Worm (Caenorhabditis elegans): ENCODE results near the gene bath-19.

Gene bath-19

ce11 chrII:1995744-1996143 is 43.4 kb downstream of the bath-19 start:
- no peak for TF ChIP-seq nhr-2 (tag; optimal IDR thresholded peaks at IDR 0.05)
- no peak for TF ChIP-seq pha-4 (tag; optimal IDR thresholded peaks at IDR 0.05)
- TF ChIP-seq snpc-4 (tag; optimal IDR thresholded peaks at IDR 0.05) = no peak
- no peak for TF ChIP-seq flh-1 (GFP tag; optimal IDR thresholded peaks at IDR 0.05)
- TF ChIP-seq nhr-76 (tag; optimal IDR thresholded peaks at IDR 0.05) = no peak
- no peak for TF ChIP-seq elt-3 (tag; optimal IDR thresholded peaks at IDR 0.05)
- no peak for TF ChIP-seq ham-2 (GFP tag; optimal IDR thresholded peaks at IDR 0.05)
- no peak for TF ChIP-seq lsy-2 (tag; optimal IDR thresholded peaks at IDR 0.05)
- TF ChIP-seq nhr-12 (tag; optimal IDR thresholded peaks at IDR 0.05) = no peak
- TF ChIP-seq unc-120 (tag; optimal IDR thresholded peaks at IDR 0.05; ENCODE audit: poor library complexity, severe bottlenecking) = no peak
- no peak for TF ChIP-seq bed-3 (GFP tag; optimal IDR thresholded peaks at IDR 0.05)
- no peak for TF ChIP-seq sem-2 (GFP tag; optimal IDR thresholded peaks at IDR 0.05)
- TF ChIP-seq drap-1 (GFP tag; optimal IDR thresholded peaks at IDR 0.05) = no peak
- no peak for TF ChIP-seq unc-39 (tag; optimal IDR thresholded peaks at IDR 0.05)
- no peak for TF ChIP-seq elt-1 (tag; optimal IDR thresholded peaks at IDR 0.05; ENCODE audit: borderline replicate concordance, insufficient read depth)
- no peak for TF ChIP-seq mls-2 (tag; optimal IDR thresholded peaks at IDR 0.05)
- TF ChIP-seq ceh-83 (GFP tag; optimal IDR thresholded peaks at IDR 0.05) = no peak
- TF ChIP-seq M03D4.4 (tag; optimal IDR thresholded peaks at IDR 0.05) = no peak

DNA sequence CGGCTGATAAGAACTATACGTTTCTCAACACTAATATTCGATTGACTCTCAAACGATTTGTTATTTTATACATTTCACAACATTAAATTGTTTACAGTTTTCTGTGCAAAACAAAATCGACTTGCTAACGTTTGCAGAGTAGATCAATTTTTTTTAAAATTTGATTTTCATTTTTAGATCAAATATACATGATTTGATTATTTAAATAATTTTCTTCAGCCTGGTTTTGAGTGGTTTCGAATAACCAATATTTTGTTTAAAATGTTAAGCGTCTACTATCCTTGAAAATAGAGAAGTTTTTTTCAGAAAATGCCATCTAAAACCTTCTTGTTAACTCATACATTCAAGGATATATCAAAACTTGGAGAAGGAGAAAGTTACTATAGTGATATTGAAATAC is 45.5 kb downstream of the bath-19 start, which contains the start of gene math-21:
Gene math-21 (plus strand): TSS at position 301 of the 400 bp plus-strand sequence.
- TF ChIP-seq ham-2 (GFP tag; optimal IDR thresholded peaks at IDR 0.05) = no peak
- no peak for TF ChIP-seq cnd-1 (tag; optimal IDR thresholded peaks at IDR 0.05)
- no peak for TF ChIP-seq ceh-83 (GFP tag; optimal IDR thresholded peaks at IDR 0.05)
- TF ChIP-seq pha-4 (tag; optimal IDR thresholded peaks at IDR 0.05) = no peak
- TF ChIP-seq unc-62 (GFP tag; optimal IDR thresholded peaks at IDR 0.05) = no peak
- TF ChIP-seq nhr-237 (tag; optimal IDR thresholded peaks at IDR 0.05) = no peak

- TF ChIP-seq hlh-1 (tag; optimal IDR thresholded peaks at IDR 0.05) = no peak
- TF ChIP-seq ceh-39 (tag; optimal IDR thresholded peaks at IDR 0.05) = no peak
- TF ChIP-seq sptf-1 (tag; optimal IDR thresholded peaks at IDR 0.05) = no peak
- no peak for TF ChIP-seq ces-1 (GFP tag; optimal IDR thresholded peaks at IDR 0.05)
- TF ChIP-seq unc-120 (tag; optimal IDR thresholded peaks at IDR 0.05; ENCODE audit: poor library complexity, severe bottlenecking) = no peak
- TF ChIP-seq bed-3 (GFP tag; optimal IDR thresholded peaks at IDR 0.05) = no peak
- no peak for TF ChIP-seq drap-1 (GFP tag; optimal IDR thresholded peaks at IDR 0.05)
- no peak for TF ChIP-seq ztf-11 (tag; optimal IDR thresholded peaks at IDR 0.05)
- TF ChIP-seq M03D4.4 (tag; optimal IDR thresholded peaks at IDR 0.05) = no peak
- no peak for TF ChIP-seq blmp-1 (tag; optimal IDR thresholded peaks at IDR 0.05)
- no peak for TF ChIP-seq cnd-1 (tag; optimal IDR thresholded peaks at IDR 0.05)
- TF ChIP-seq lin-32 (GFP tag; optimal IDR thresholded peaks at IDR 0.05) = no peak
- TF ChIP-seq mep-1 (tag; optimal IDR thresholded peaks at IDR 0.05) = no peak
- TF ChIP-seq unc-62 (GFP tag; optimal IDR thresholded peaks at IDR 0.05) = no peak
- no peak for TF ChIP-seq pha-4 (tag; optimal IDR thresholded peaks at IDR 0.05)
- TF ChIP-seq nhr-28 (tag; optimal IDR thresholded peaks at IDR 0.05) = no peak
- TF ChIP-seq nhr-76 (tag; optimal IDR thresholded peaks at IDR 0.05) = no peak
- TF ChIP-seq ceh-83 (GFP tag; optimal IDR thresholded peaks at IDR 0.05) = no peak
These were observed 50.2 kb downstream of the bath-19 start, which contains the start of gene math-44 for ce11 chrII:1989010-1989409. math-44 (plus strand) TSS chrII:1989310.

DNA sequence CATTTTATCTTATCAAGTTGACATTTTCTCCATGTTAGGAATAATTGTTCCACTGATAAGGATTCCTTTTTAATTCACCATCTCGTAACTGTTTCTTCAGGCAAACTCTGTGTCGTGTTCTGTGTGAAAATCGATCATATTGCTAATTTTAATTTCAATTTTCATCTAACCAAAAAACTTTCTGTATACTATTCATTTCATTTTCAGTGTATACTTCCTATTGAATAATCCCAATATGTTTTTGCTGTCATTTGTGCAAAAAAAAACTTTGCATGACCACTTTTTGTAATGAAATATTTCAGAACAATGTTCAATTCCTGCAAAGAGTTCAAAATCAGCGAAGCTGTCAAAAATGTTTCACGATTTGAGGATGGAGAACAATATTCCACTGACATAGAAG is 52.2 kb downstream of the bath-19 start, which contains the start of gene Y16E11A.4:
Gene Y16E11A.4 (plus strand): TSS at position 301 of the 400 bp plus-strand sequence.
- TF ChIP-seq unc-39 (tag; optimal IDR thresholded peaks at IDR 0.05) = no peak
- TF ChIP-seq lin-13 (tag; optimal IDR thresholded peaks at IDR 0.05) = no peak
- TF ChIP-seq ces-1 (GFP tag; optimal IDR thresholded peaks at IDR 0.05) = no peak
- TF ChIP-seq blmp-1 (tag; optimal IDR thresholded peaks at IDR 0.05) = no peak
- no peak for TF ChIP-seq unc-120 (tag; optimal IDR thresholded peaks at IDR 0.05; ENCODE audit: poor library complexity, severe bottlenecking)
- TF ChIP-seq mep-1 (tag; optimal IDR thresholded peaks at IDR 0.05) = no peak
- no peak for TF ChIP-seq ztf-11 (tag; optimal IDR thresholded peaks at IDR 0.05)
- TF ChIP-seq hlh-1 (tag; optimal IDR thresholded peaks at IDR 0.05) = no peak
- TF ChIP-seq lin-32 (GFP tag; optimal IDR thresholded peaks at IDR 0.05) = no peak
- TF ChIP-seq bed-3 (GFP tag; optimal IDR thresholded peaks at IDR 0.05) = no peak
- no peak for TF ChIP-seq nhr-2 (tag; optimal IDR thresholded peaks at IDR 0.05)
- no peak for TF ChIP-seq nhr-12 (tag; optimal IDR thresholded peaks at IDR 0.05)
- TF ChIP-seq nhr-28 (tag; optimal IDR thresholded peaks at IDR 0.05) = no peak
- TF ChIP-seq mab-5 (tag; optimal IDR thresholded peaks at IDR 0.05) = no peak
- TF ChIP-seq unc-62 (GFP tag; optimal IDR thresholded peaks at IDR 0.05) = no peak
- no peak for TF ChIP-seq snpc-4 (tag; optimal IDR thresholded peaks at IDR 0.05)
